Worm (Caenorhabditis elegans) whole organism, L2 larva: Measurements from ENCODE around the gene hmit-1.1.

Experiments
- egl-27 ChIP-seq: sonication (generic microtip); optimal IDR thresholded peaks from 3 replicates; lab custom pipeline; 2017; ENCODE audit warnings: missing biosample characterization, missing genetic modification reagents, missing genetic modification characterization
- ztf-11 ChIP-seq: sonication (generic microtip); optimal IDR thresholded peaks from 2 replicates; lab custom pipeline; 2017; ENCODE audit warnings: missing biosample characterization, missing genetic modification characterization

DNA sequence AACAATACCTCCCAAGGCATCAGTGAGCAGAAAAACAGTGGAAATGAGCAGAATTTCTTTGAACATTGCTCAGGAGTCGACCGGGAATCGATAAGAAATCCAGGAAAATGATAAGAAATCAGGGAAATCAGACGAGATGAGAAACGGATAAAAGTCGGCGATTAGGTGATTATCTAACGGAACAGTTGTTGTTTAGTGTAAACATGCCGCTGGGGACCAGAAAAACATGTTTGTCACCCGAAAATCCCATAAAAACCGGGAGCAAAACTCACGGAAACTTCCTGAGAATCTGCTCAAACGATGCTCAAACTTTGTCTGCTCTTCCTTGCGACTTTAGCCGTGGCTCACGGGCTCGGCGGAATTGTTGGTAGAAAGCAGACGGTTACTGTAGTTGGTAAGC, 39.9 kb downstream of the hmit-1.1 start, which contains the start of the genes ttr-24 and ttr-25:
- TF ChIP-seq ztf-11 (tag; lab: Kevin White, UChicago) (no peak), egl-27 (no peak)
